Worm (Caenorhabditis elegans) whole organism, L3 larva: Measurements from ENCODE around the gene srh-83.

Experiments used
- ZK546.5 ChIP-seq: sonication (generic microtip); optimal IDR thresholded peaks from 2 replicates; lab custom pipeline; 2017; ENCODE audit warnings: missing biosample characterization, missing genetic modification characterization
- aly-2 ChIP-seq: fragments of 150-350 bp; optimal IDR thresholded peaks from 2 replicates; lab custom pipeline; 2014; ENCODE audit warnings: missing biosample characterization, missing genetic modification characterization
- ama-1 ChIP-seq: fragments of 150-350 bp; optimal IDR thresholded peaks from 2 replicates; lab custom pipeline; 2018
- ceh-28 ChIP-seq: fragments of 150-350 bp; optimal IDR thresholded peaks from 2 replicates; lab custom pipeline; 2014; ENCODE audit warnings: missing biosample characterization, missing genetic modification reagents, missing genetic modification characterization
- ceh-82 ChIP-seq: fragments of 150-350 bp; optimal IDR thresholded peaks from 2 replicates; lab custom pipeline; 2014; ENCODE audit warnings: missing biosample characterization, missing genetic modification characterization
- ceh-9 ChIP-seq: sonication (generic microtip); optimal IDR thresholded peaks from 2 replicates; lab custom pipeline; 2018; ENCODE audit warnings: missing biosample characterization, missing genetic modification characterization
- daf-12 ChIP-seq: fragments of 150-350 bp; optimal IDR thresholded peaks from 2 replicates; lab custom pipeline; 2014; ENCODE audit warnings: missing biosample characterization, missing genetic modification reagents, missing genetic modification characterization
- egl-5 ChIP-seq: fragments of 150-350 bp; optimal IDR thresholded peaks from 2 replicates; lab custom pipeline; 2017; ENCODE audit warnings: missing biosample characterization, missing genetic modification reagents, missing genetic modification characterization, inconsistent platforms
- elt-1 ChIP-seq: fragments of 150-350 bp; optimal IDR thresholded peaks from 2 replicates; lab custom pipeline; 2014; ENCODE audit warnings: missing biosample characterization, missing genetic modification characterization
- elt-2 ChIP-seq: sonication (generic microtip); optimal IDR thresholded peaks from 2 replicates; lab custom pipeline; 2016; ENCODE audit warnings: missing genetic modification reagents, mild to moderate bottlenecking, missing genetic modification characterization, missing compliant biosample characterization
- elt-3 ChIP-seq, 3 experiments: fragments of 150-350 bp in 1 of 3; sonication (generic microtip) in 2 of 3; optimal IDR thresholded peaks; 2 replicates in 2 of 3; 4 replicates in 1 of 3; lab custom pipeline; 2014 to 2017; ENCODE audit warnings: missing biosample characterization in 3 of 3, missing genetic modification characterization in 3 of 3
- eor-1 ChIP-seq, 2 experiments: fragments of 150-350 bp; optimal IDR thresholded peaks; 2 replicates each; lab custom pipeline; 2014 to 2018; ENCODE audit warnings: missing biosample characterization in 2 of 2, missing genetic modification characterization in 2 of 2
- fkh-10 ChIP-seq: sonication (generic microtip); optimal IDR thresholded peaks from 2 replicates; lab custom pipeline; 2017; ENCODE audit warnings: missing biosample characterization, missing genetic modification reagents, missing genetic modification characterization
- fkh-2 ChIP-seq: fragments of 150-350 bp; optimal IDR thresholded peaks from 2 replicates; lab custom pipeline; 2014; ENCODE audit warnings: missing biosample characterization, missing genetic modification reagents, missing genetic modification characterization
- fos-1 ChIP-seq: fragments of 150-350 bp; optimal IDR thresholded peaks from 2 replicates; lab custom pipeline; 2014; ENCODE audit warnings: missing biosample characterization, missing genetic modification characterization
- hmg-11 ChIP-seq: sonication (generic microtip); optimal IDR thresholded peaks from 2 replicates; lab custom pipeline; 2016; ENCODE audit warnings: missing genetic modification characterization, missing compliant biosample characterization
- jun-1 ChIP-seq: fragments of 150-350 bp; optimal IDR thresholded peaks from 2 replicates; lab custom pipeline; 2014; ENCODE audit warnings: missing biosample characterization, missing genetic modification reagents, missing genetic modification characterization
- lin-15B ChIP-seq: fragments of 150-350 bp; optimal IDR thresholded peaks from 2 replicates; lab custom pipeline; 2014; ENCODE audit warnings: missing biosample characterization, missing genetic modification characterization
- lin-39 ChIP-seq: fragments of 150-350 bp; optimal IDR thresholded peaks from 2 replicates; lab custom pipeline; 2018; ENCODE audit warnings: missing biosample characterization, missing genetic modification reagents, missing genetic modification characterization
- lsy-12 ChIP-seq: sonication (generic microtip); optimal IDR thresholded peaks from 2 replicates; lab custom pipeline; 2016; ENCODE audit warnings: mild to moderate bottlenecking, missing genetic modification characterization, missing compliant biosample characterization
- mdl-1 ChIP-seq: fragments of 150-350 bp; optimal IDR thresholded peaks from 2 replicates; lab custom pipeline; 2014; ENCODE audit warnings: missing biosample characterization, missing genetic modification characterization
- mml-1 ChIP-seq: fragments of 150-350 bp; sonication (generic microtip); optimal IDR thresholded peaks from 3 replicates; lab custom pipeline; 2014; ENCODE audit warnings: missing biosample characterization, missing genetic modification characterization
- nfya-1 ChIP-seq: sonication (generic microtip); optimal IDR thresholded peaks from 2 replicates; lab custom pipeline; 2017; ENCODE audit warnings: missing genetic modification characterization, mild to moderate bottlenecking, missing compliant biosample characterization, antibody characterized with exemption, moderate library complexity; ENCODE audit not compliant: insufficient read depth
- nhr-11 ChIP-seq: fragments of 150-350 bp; optimal IDR thresholded peaks from 2 replicates; lab custom pipeline; 2014; ENCODE audit warnings: missing biosample characterization, missing genetic modification characterization
- nhr-23 ChIP-seq: fragments of 150-350 bp; optimal IDR thresholded peaks from 2 replicates; lab custom pipeline; 2014; ENCODE audit warnings: missing biosample characterization, missing genetic modification reagents, missing genetic modification characterization
- nhr-237 ChIP-seq: fragments of 150-350 bp; optimal IDR thresholded peaks from 2 replicates; lab custom pipeline; 2014; ENCODE audit warnings: missing biosample characterization, missing genetic modification characterization
- nhr-25 ChIP-seq: sonication (generic microtip); optimal IDR thresholded peaks from 2 replicates; lab custom pipeline; 2017; ENCODE audit warnings: missing biosample characterization, missing genetic modification characterization
- nhr-43 ChIP-seq: sonication (generic microtip); optimal IDR thresholded peaks from 2 replicates; lab custom pipeline; 2016; ENCODE audit warnings: mild to moderate bottlenecking, missing genetic modification characterization, missing compliant biosample characterization; ENCODE audit not compliant: poor library complexity, severe bottlenecking
- nhr-67 ChIP-seq: fragments of 150-350 bp; optimal IDR thresholded peaks from 2 replicates; lab custom pipeline; 2014; ENCODE audit warnings: missing biosample characterization, missing genetic modification characterization
- nhr-76 ChIP-seq: fragments of 150-350 bp; sonication (generic microtip); optimal IDR thresholded peaks from 5 replicates; lab custom pipeline; 2014; ENCODE audit warnings: missing biosample characterization, missing genetic modification characterization
- nhr-77 ChIP-seq: fragments of 150-350 bp; optimal IDR thresholded peaks from 2 replicates; lab custom pipeline; 2014; ENCODE audit warnings: missing biosample characterization, missing genetic modification characterization
- pha-4 ChIP-seq: fragments of 150-350 bp; optimal IDR thresholded peaks from 2 replicates; lab custom pipeline; 2014; ENCODE audit warnings: missing biosample characterization, missing genetic modification reagents, missing genetic modification characterization
- pqm-1 ChIP-seq: fragments of 150-350 bp; optimal IDR thresholded peaks from 2 replicates; lab custom pipeline; 2017; ENCODE audit warnings: missing biosample characterization, missing genetic modification characterization, inconsistent platforms
- sea-2 ChIP-seq: fragments of 150-350 bp; sonication (generic microtip); optimal IDR thresholded peaks from 4 replicates; lab custom pipeline; 2014; ENCODE audit warnings: missing biosample characterization, missing genetic modification reagents, missing genetic modification characterization
- skn-1 ChIP-seq: fragments of 150-350 bp; optimal IDR thresholded peaks from 2 replicates; lab custom pipeline; 2014; ENCODE audit warnings: missing biosample characterization, missing genetic modification characterization
- snpc-4 ChIP-seq: fragments of 150-350 bp; optimal IDR thresholded peaks from 2 replicates; lab custom pipeline; 2014; ENCODE audit warnings: missing biosample characterization, missing genetic modification characterization
- unc-39 ChIP-seq: sonication (generic microtip); optimal IDR thresholded peaks from 4 replicates; lab custom pipeline; 2017; ENCODE audit warnings: missing biosample characterization, missing genetic modification characterization
- unc-62 ChIP-seq: fragments of 150-350 bp; sonication (generic microtip); optimal IDR thresholded peaks from 4 replicates; lab custom pipeline; 2014; ENCODE audit warnings: missing biosample characterization, missing genetic modification reagents, missing genetic modification characterization
- zag-1 ChIP-seq: fragments of 150-350 bp; optimal IDR thresholded peaks from 2 replicates; lab custom pipeline; 2014; ENCODE audit warnings: missing biosample characterization, missing genetic modification characterization
- ztf-11 ChIP-seq: fragments of 150-350 bp; optimal IDR thresholded peaks from 2 replicates; lab custom pipeline; 2014; ENCODE audit warnings: missing biosample characterization, missing genetic modification characterization
- ztf-4 ChIP-seq: fragments of 150-350 bp; optimal IDR thresholded peaks from 2 replicates; lab custom pipeline; 2014; ENCODE audit warnings: missing biosample characterization, missing genetic modification characterization

The srh-83 gene

DNA sequence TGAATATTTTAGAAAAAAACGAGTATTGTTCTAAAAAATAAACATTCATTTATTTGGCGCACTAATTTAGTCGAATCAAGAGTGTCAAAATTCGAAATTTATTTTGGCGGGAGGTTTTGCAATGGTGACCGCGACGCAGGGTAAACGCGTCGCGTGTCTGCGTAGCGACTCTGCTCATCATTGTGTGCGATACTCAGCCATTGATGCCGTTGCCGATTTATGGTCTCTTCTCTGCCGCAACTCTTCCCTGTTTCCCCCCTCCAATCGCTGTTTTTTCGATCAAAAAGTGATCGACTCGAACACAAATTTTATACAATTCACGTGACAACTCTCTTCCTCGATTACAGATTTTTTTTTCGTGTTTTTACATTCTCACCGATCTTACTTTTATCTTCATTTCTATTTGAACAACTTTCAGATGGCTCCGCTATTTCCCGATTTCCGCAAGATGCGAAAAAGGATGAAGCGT is 32.2 kb downstream of the srh-83 start, which contains the start of gene F09G2.2 (continued):
- TF ChIP-seq mml-1 (tag; lab: Kevin White, UChicago): no peak
- TF ChIP-seq nhr-43 (tag; lab: Kevin White, UChicago): peak; percentile 86
- TF ChIP-seq nhr-11 (tag; lab: Kevin White, UChicago): no peak

DNA sequence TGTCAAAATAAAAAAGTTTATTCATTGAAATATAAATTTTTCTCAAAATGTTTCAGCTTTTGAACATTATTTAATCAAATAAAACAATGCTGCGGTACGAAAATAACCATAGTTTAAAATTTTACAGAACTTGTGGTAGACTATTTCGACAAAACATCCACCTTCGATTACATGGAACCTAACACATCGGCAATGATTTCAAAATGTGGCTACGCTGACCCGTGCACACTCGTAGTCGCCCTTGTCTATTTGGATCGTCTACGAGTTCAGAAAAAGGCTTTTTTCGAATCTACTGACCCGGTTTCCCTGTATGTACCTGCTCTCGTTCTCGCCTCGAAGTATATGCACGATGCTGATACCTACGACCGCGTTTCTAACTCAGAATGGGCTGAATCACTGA is 32.7 kb downstream of the srh-83 start:
- TF ChIP-seq ztf-4 (tag; lab: Kevin White, UChicago) (no peak), daf-12 (tag; lab: Kevin White, UChicago) (no peak), nhr-76 (tag; lab: Kevin White, UChicago) (no peak), nhr-43 (tag; lab: Kevin White, UChicago) (no peak), fos-1 (tag; lab: Kevin White, UChicago) (no peak), unc-39 (no peak), jun-1 (tag; lab: Kevin White, UChicago) (no peak), nhr-67 (tag; lab: Kevin White, UChicago) (no peak), sea-2 (GFP tag; lab: Kevin White, UChicago) (no peak), nhr-77 (tag; lab: Kevin White, UChicago) (no peak), nhr-237 (tag; lab: Kevin White, UChicago) (no peak), nhr-25 (tag; lab: Kevin White, UChicago) (no peak), ceh-28 (no peak), lin-39 (no peak), fkh-2 (tag; lab: Kevin White, UChicago) (no peak), pha-4 (tag; lab: Kevin White, UChicago) (no peak), snpc-4 (tag; lab: Kevin White, UChicago) (no peak), nhr-11 (tag; lab: Kevin White, UChicago) (no peak), mml-1 (tag; lab: Kevin White, UChicago) (no peak)

DNA sequence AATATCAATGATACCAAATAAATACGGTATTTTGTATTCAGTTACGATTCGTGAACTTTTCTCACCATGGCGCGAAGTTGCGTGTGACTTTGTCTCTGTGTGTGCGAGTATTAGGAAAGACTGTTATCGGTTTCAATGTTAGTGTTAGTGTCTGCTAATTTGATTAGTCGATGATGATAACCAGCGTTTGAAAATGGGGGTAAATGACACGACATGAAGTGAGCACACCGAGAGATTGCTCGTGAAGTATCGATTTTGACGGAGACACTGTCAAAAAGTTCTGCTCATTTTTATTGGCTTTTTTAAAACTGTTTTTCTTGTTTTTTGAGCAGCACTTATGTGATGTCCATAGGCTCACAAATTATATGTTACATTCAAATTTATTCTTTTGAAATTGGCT is 34.1 kb downstream of the srh-83 start:
- TF ChIP-seq unc-39 (no peak), nhr-25 (tag; lab: Kevin White, UChicago) (no peak), elt-3 (tag; optimal IDR thresholded peaks at IDR 0.05; lab: Kevin White, UChicago) (no peak), nhr-23 (tag; lab: Kevin White, UChicago) (peak; percentile 5), aly-2 (tag; lab: Kevin White, UChicago) (peak; percentile 4), nfya-1 (tag; lab: Kevin White, UChicago) (no peak), nhr-43 (tag; lab: Kevin White, UChicago) (peak; percentile 19), ceh-82 (tag; lab: Kevin White, UChicago) (no peak), elt-2 (tag; lab: Kevin White, UChicago) (peak; percentile 85), eor-1 (tag; optimal IDR thresholded peaks at IDR 0.05; lab: Kevin White, UChicago) (no peak), hmg-11 (tag; lab: Kevin White, UChicago) (no peak), skn-1 (tag; lab: Kevin White, UChicago) (peak; percentile 18), elt-1 (tag; lab: Kevin White, UChicago) (no peak), ZK546.5 (tag; lab: Kevin White, UChicago) (no peak), unc-62 (GFP tag; lab: Kevin White, UChicago) (no peak), nhr-67 (tag; lab: Kevin White, UChicago) (no peak), fos-1 (tag; lab: Kevin White, UChicago) (no peak), mdl-1 (no peak), nhr-76 (tag; lab: Kevin White, UChicago) (no peak), sea-2 (GFP tag; lab: Kevin White, UChicago) (no peak), fkh-10 (GFP tag; lab: Kevin White, UChicago) (no peak), ceh-9 (tag; lab: Kevin White, UChicago) (no peak), daf-12 (tag; lab: Kevin White, UChicago) (no peak), ama-1 (lab: Kevin White, UChicago) (peak; percentile 91), pqm-1 (tag; lab: Kevin White, UChicago) (peak; percentile 58), pha-4 (tag; lab: Kevin White, UChicago) (peak; percentile 52), lin-15B (no peak), ztf-11 (tag; lab: Kevin White, UChicago) (no peak), jun-1 (tag; lab: Kevin White, UChicago) (peak; percentile 24), lsy-12 (no peak), egl-5 (tag; lab: Kevin White, UChicago) (no peak), zag-1 (tag; lab: Kevin White, UChicago) (no peak)
